Worm (Caenorhabditis elegans): ENCODE measurements around the gene Y43D4A.1.

Y43D4A.1 gene

ce11 chrIV:16776915-16777314, 33.3 kb downstream of the Y43D4A.1 start:
- no peak for TF ChIP-seq ztf-11 (tag; optimal IDR thresholded peaks at IDR 0.05)

DNA sequence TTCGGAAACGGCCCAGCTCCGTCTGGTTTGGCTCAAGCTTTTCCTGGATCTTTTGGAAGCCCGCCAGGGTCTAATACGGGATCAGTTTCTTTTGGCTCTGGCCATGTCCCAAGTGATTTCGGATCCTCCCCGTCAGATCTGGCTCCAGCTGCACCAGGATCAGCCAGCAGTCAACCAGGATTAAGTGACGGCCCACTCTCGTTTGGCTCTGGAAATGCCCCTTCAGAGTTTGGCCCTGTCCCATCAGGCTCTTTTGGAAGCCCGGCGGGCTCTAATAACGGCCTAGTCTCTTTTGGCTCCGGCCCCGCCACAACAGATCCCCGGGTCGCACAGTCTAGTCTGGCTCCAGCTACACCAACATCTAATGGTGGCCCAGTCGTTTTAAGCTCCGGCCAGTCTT, 34.1 kb downstream of the Y43D4A.1 start:
- TF ChIP-seq efl-1 (optimal IDR thresholded peaks at IDR 0.05) (no peak), efl-1 (GFP tag; optimal IDR thresholded peaks at IDR 0.05 in 1 of 2) (peak in 1 of 2 experiments; percentile 56), nhr-237 (tag; optimal IDR thresholded peaks at IDR 0.05) (no peak)

DNA sequence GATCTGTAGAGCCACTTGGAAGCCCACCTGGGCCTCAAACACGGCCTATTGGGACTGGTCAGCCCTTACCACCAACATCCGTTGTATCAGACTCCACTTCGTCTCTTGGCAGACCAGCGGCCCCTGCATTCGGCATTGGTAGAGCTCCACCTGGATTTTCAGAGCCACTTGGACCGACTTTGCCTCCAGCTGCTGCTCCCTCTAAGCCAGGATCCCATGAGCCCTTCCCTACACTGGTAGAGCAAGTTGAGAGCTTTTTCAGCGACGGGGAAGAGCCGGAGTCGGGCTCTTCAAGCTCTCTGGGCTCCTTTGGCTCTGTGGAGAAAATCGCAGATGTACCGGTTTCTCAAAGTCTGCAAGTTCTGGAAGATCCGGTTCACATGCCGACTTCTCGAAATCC, 35.0 kb downstream of the Y43D4A.1 start:
- TF ChIP-seq lin-13 (GFP tag; optimal IDR thresholded peaks at IDR 0.05) (no peak), snpc-4 (tag; optimal IDR thresholded peaks at IDR 0.05) (no peak), ceh-88 (GFP tag; IDR thresholded peaks at IDR 0.05) (no peak), elt-3 (tag; optimal IDR thresholded peaks at IDR 0.05) (no peak), nhr-237 (tag; optimal IDR thresholded peaks at IDR 0.05) (no peak), vab-15 (tag; optimal IDR thresholded peaks at IDR 0.05) (no peak), hlh-4 (tag; optimal IDR thresholded peaks at IDR 0.05) (no peak), sup-37 (GFP tag; optimal IDR thresholded peaks at IDR 0.05) (no peak)

DNA sequence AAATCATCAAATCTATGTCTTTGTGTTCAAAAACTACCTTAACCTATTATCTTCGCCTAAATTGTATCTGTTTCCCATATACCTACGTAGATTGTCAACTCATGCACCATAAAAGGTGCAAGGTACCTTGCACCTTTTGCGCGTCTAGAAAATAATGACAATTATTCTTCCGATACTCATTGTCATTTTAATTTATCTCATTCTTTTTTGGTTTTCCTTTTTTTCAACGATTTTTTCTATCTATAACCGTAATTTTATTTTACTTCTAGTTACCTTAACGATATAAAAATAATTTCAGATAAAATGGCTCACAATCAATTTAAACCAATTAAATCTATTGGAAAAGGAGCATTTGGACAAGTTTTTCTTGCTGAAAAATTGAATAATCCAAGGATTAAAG, 43.4 kb downstream of the Y43D4A.1 start, which contains the start of gene Y43D4A.6:
Gene Y43D4A.6 (plus strand): TSS at position 301 of the 400 bp plus-strand sequence.
- no peak for TF ChIP-seq nhr-47 (tag; optimal IDR thresholded peaks at IDR 0.05)
- TF ChIP-seq mab-9 (GFP tag; IDR thresholded peaks at IDR 0.05): no peak
- TF ChIP-seq ztf-11 (tag; optimal IDR thresholded peaks at IDR 0.05): no peak
- TF ChIP-seq ceh-8 (GFP tag; optimal IDR thresholded peaks at IDR 0.05): no peak
- no peak for TF ChIP-seq pqm-1 (tag; optimal IDR thresholded peaks at IDR 0.05)
- TF ChIP-seq ztf-4 (tag; optimal IDR thresholded peaks at IDR 0.05): no peak
- TF ChIP-seq egl-27 (tag; optimal IDR thresholded peaks at IDR 0.05): no peak
- TF ChIP-seq nhr-76 (tag; optimal IDR thresholded peaks at IDR 0.05): no peak
- no peak for TF ChIP-seq Y116A8C.19 (tag; optimal IDR thresholded peaks at IDR 0.05; ENCODE audit: borderline replicate concordance)
- TF ChIP-seq elt-2 (tag; optimal IDR thresholded peaks at IDR 0.05): no peak
- TF ChIP-seq tlp-1 (tag; optimal IDR thresholded peaks at IDR 0.05): no peak
- TF ChIP-seq sup-37 (GFP tag; optimal IDR thresholded peaks at IDR 0.05): no peak
- no peak for TF ChIP-seq mef-2 (tag; optimal IDR thresholded peaks at IDR 0.05)
- TF ChIP-seq lir-3 (tag; optimal IDR thresholded peaks at IDR 0.05; ENCODE audit: poor library complexity): no peak
- TF ChIP-seq hpl-2 (GFP tag; optimal IDR thresholded peaks at IDR 0.05): no peak
- TF ChIP-seq nhr-237 (tag; optimal IDR thresholded peaks at IDR 0.05): no peak
- TF ChIP-seq nhr-77 (tag; optimal IDR thresholded peaks at IDR 0.05): no peak
